Fruit fly (Drosophila melanogaster) whole organism, embryonic: ENCODE results near the gene CG14442.

ENCODE experiments used
- Bdp1 ChIP-seq: fragments of 200-800 bp; sonication (Bioruptor generic); optimal IDR thresholded peaks from 3 replicates; lab custom pipeline; 2016; ENCODE audit warnings: missing biosample characterization, missing genetic modification characterization
- CG11398 ChIP-seq: fragments of 200-800 bp; sonication (Bioruptor generic); optimal IDR thresholded peaks from 2 replicates; lab custom pipeline; 2016; ENCODE audit warnings: missing biosample characterization, missing genetic modification characterization
- CG12744 ChIP-seq: fragments of 200-800 bp; sonication (Bioruptor generic); optimal IDR thresholded peaks from 2 replicates; lab custom pipeline; 2016; ENCODE audit warnings: missing biosample characterization, missing genetic modification characterization
- CG12769 ChIP-seq: fragments of 200-800 bp; sonication (Bioruptor generic); optimal IDR thresholded peaks from 2 replicates; lab custom pipeline; 2019; ENCODE audit warnings: missing biosample characterization, mild to moderate bottlenecking, missing genetic modification characterization, moderate library complexity
- CG14860 ChIP-seq: fragments of 200-800 bp; sonication (Bioruptor generic); IDR thresholded peaks from 3 replicates; pipeline ENCODE4 v1.3.6; 2022; ENCODE audit warnings: missing biosample characterization, missing genetic modification characterization; ENCODE audit not compliant: partially characterized antibody
- CG15011 ChIP-seq: fragments of 200-800 bp; sonication (Bioruptor generic); optimal IDR thresholded peaks from 3 replicates; lab custom pipeline; 2018; ENCODE audit warnings: missing biosample characterization, mild to moderate bottlenecking, missing genetic modification characterization
- CG15601 ChIP-seq: fragments of 200-800 bp; sonication (Bioruptor generic); optimal IDR thresholded peaks from 3 replicates; lab custom pipeline; 2019; ENCODE audit warnings: missing biosample characterization, mild to moderate bottlenecking, missing genetic modification characterization, moderate library complexity
- CG1647 ChIP-seq: fragments of 200-800 bp; sonication (Bioruptor generic); optimal IDR thresholded peaks from 3 replicates; lab custom pipeline; 2016; ENCODE audit warnings: missing biosample characterization, missing genetic modification characterization
- CG17361 ChIP-seq: fragments of 200-800 bp; sonication (Bioruptor generic); IDR thresholded peaks from 3 replicates; pipeline ENCODE4 v1.3.6; 2022; ENCODE audit warnings: missing biosample characterization, missing genetic modification characterization
- CG18476 ChIP-seq: fragments of 200-800 bp; sonication (Bioruptor generic); optimal IDR thresholded peaks from 2 replicates; lab custom pipeline; 2016; ENCODE audit warnings: missing biosample characterization, mild to moderate bottlenecking, missing genetic modification characterization
- CG2120 ChIP-seq: fragments of 200-800 bp; sonication (Bioruptor generic); optimal IDR thresholded peaks from 3 replicates; lab custom pipeline; 2016; ENCODE audit warnings: missing biosample characterization, missing genetic modification characterization
- CG34224 ChIP-seq: fragments of 200-800 bp; sonication (Bioruptor generic); IDR thresholded peaks from 3 replicates; pipeline ENCODE4 v1.3.6; 2022; ENCODE audit warnings: missing biosample characterization, missing genetic modification characterization; ENCODE audit not compliant: partially characterized antibody
- CG3838 ChIP-seq: fragments of 200-800 bp; sonication (Bioruptor generic); optimal IDR thresholded peaks from 3 replicates; lab custom pipeline; 2016; ENCODE audit warnings: missing biosample characterization, missing genetic modification characterization
- CG7786 ChIP-seq: fragments of 200-800 bp; sonication (Bioruptor generic); optimal IDR thresholded peaks from 2 replicates; lab custom pipeline; 2016; ENCODE audit warnings: missing biosample characterization, missing genetic modification characterization
- CG7963 ChIP-seq: fragments of 200-800 bp; sonication (Bioruptor generic); IDR thresholded peaks from 3 replicates; pipeline ENCODE4 v1.3.6; 2022; ENCODE audit warnings: missing biosample characterization, missing genetic modification characterization; ENCODE audit not compliant: partially characterized antibody
- CG8359 ChIP-seq: fragments of 200-800 bp; sonication (Bioruptor generic); optimal IDR thresholded peaks from 2 replicates; lab custom pipeline; 2017; ENCODE audit warnings: missing biosample characterization, mild to moderate bottlenecking, missing genetic modification characterization, borderline replicate concordance
- D ChIP-seq, 2 experiments: fragments of 200-800 bp in 1 of 2; fragments of >200 bp in 1 of 2; sonication (Bioruptor generic) in 1 of 2; optimal IDR thresholded peaks; 2 replicates in 1 of 2; 3 replicates in 1 of 2; lab custom pipeline; 2017; ENCODE audit warnings: mild to moderate bottlenecking in 1 of 2, missing biosample characterization in 1 of 2, missing genetic modification characterization in 1 of 2, missing genetic modification reagents in 1 of 2
- Dad ChIP-seq: fragments of 200-800 bp; sonication (Bioruptor generic); optimal IDR thresholded peaks from 3 replicates; lab custom pipeline; 2016; ENCODE audit warnings: missing biosample characterization, missing genetic modification characterization
- Deaf1 ChIP-seq: fragments of 200-800 bp; optimal IDR thresholded peaks from 3 replicates; lab custom pipeline; 2019; ENCODE audit warnings: missing biosample characterization, mild to moderate bottlenecking, missing genetic modification characterization, moderate library complexity
- E2f1 ChIP-seq: fragments of 200-800 bp; sonication (Bioruptor generic); IDR thresholded peaks from 2 replicates; pipeline ENCODE4 v1.3.6; 2022; ENCODE audit warnings: missing biosample characterization, missing genetic modification characterization
- Ets97D ChIP-seq: fragments of 200-800 bp; sonication (Bioruptor generic); optimal IDR thresholded peaks from 3 replicates; lab custom pipeline; 2016; ENCODE audit warnings: missing biosample characterization, missing genetic modification characterization
- H15 ChIP-seq: fragments of 200-800 bp; sonication (Bioruptor generic); IDR thresholded peaks from 3 replicates; pipeline ENCODE4 v1.3.6; 2022; ENCODE audit warnings: missing biosample characterization, missing genetic modification characterization
- HLHmδ ChIP-seq: fragments of 200-800 bp; sonication (Bioruptor generic); optimal IDR thresholded peaks from 2 replicates; lab custom pipeline; 2018; ENCODE audit warnings: missing biosample characterization, mild to moderate bottlenecking, missing genetic modification characterization, moderate library complexity
- Hr78 ChIP-seq, 2 experiments: fragments of 200-800 bp in 1 of 2; fragments of >200 bp in 1 of 2; sonication (Bioruptor generic) in 1 of 2; optimal IDR thresholded peaks; 2 replicates each; lab custom pipeline; 2017 to 2019; ENCODE audit warnings: missing biosample characterization in 2 of 2, missing genetic modification characterization in 2 of 2, mild to moderate bottlenecking in 1 of 2, moderate library complexity in 1 of 2
- Oli ChIP-seq: fragments of 200-800 bp; sonication (Bioruptor generic); optimal IDR thresholded peaks from 2 replicates; lab custom pipeline; 2018; ENCODE audit warnings: missing biosample characterization, mild to moderate bottlenecking, missing genetic modification characterization, moderate library complexity
- Optix ChIP-seq: fragments of 200-800 bp; sonication (Bioruptor generic); IDR thresholded peaks from 3 replicates; pipeline ENCODE4 v1.3.6; 2022; ENCODE audit warnings: missing biosample characterization, missing genetic modification characterization
- Side ChIP-seq: fragments of 200-800 bp; sonication (Bioruptor generic); optimal IDR thresholded peaks from 2 replicates; lab custom pipeline; 2016; ENCODE audit warnings: missing biosample characterization, missing genetic modification characterization
- Ssrp ChIP-seq: fragments of 200-800 bp; sonication (Bioruptor generic); optimal IDR thresholded peaks from 2 replicates; lab custom pipeline; 2018; ENCODE audit warnings: missing biosample characterization, mild to moderate bottlenecking, missing genetic modification characterization, moderate library complexity
- ash1 ChIP-seq: fragments of 200-800 bp; sonication (Bioruptor generic); optimal IDR thresholded peaks from 2 replicates; lab custom pipeline; 2018; ENCODE audit warnings: missing biosample characterization, mild to moderate bottlenecking, missing genetic modification characterization
- bowl ChIP-seq: fragments of 200-800 bp; sonication (Bioruptor generic); IDR thresholded peaks from 2 replicates; pipeline ENCODE4 v1.3.6; 2022; ENCODE audit warnings: missing biosample characterization, missing genetic modification characterization
- cad ChIP-seq: fragments of >200 bp; optimal IDR thresholded peaks from 2 replicates; lab custom pipeline; 2017; ENCODE audit warnings: missing biosample characterization, missing genetic modification characterization
- da ChIP-seq: fragments of 200-800 bp; sonication (Bioruptor generic); optimal IDR thresholded peaks from 2 replicates; lab custom pipeline; 2016; ENCODE audit warnings: missing biosample characterization, missing genetic modification characterization
- dan ChIP-seq: fragments of 200-800 bp; sonication (Bioruptor generic); IDR thresholded peaks from 2 replicates; pipeline ENCODE4 v1.3.6; 2022; ENCODE audit warnings: missing biosample characterization, missing genetic modification characterization
- dmrt11E ChIP-seq: fragments of 200-800 bp; sonication (Bioruptor generic); optimal IDR thresholded peaks from 3 replicates; lab custom pipeline; 2018; ENCODE audit warnings: missing biosample characterization, mild to moderate bottlenecking, missing genetic modification characterization, moderate library complexity
- fd102C ChIP-seq: fragments of 200-800 bp; sonication (Bioruptor generic); optimal IDR thresholded peaks from 2 replicates; lab custom pipeline; 2018; ENCODE audit warnings: missing biosample characterization, mild to moderate bottlenecking, missing genetic modification characterization, moderate library complexity
- fru ChIP-seq: fragments of >200 bp; optimal IDR thresholded peaks from 2 replicates; lab custom pipeline; 2017
- gcm2 ChIP-seq: fragments of 200-800 bp; sonication (Bioruptor generic); optimal IDR thresholded peaks from 2 replicates; lab custom pipeline; 2016; ENCODE audit warnings: missing biosample characterization, missing genetic modification characterization
- grn ChIP-seq: fragments of 200-800 bp; sonication (Bioruptor generic); optimal IDR thresholded peaks from 3 replicates; lab custom pipeline; 2017; ENCODE audit warnings: missing biosample characterization, missing genetic modification characterization
- jigr1 ChIP-seq: fragments of 200-800 bp; sonication (Bioruptor generic); IDR thresholded peaks from 3 replicates; pipeline ENCODE4 v1.3.6; 2022; ENCODE audit warnings: missing biosample characterization, missing genetic modification characterization
- jing ChIP-seq: fragments of 200-800 bp; sonication (Bioruptor generic); optimal IDR thresholded peaks from 2 replicates; lab custom pipeline; 2018; ENCODE audit warnings: missing biosample characterization, mild to moderate bottlenecking, missing genetic modification characterization
- jumu ChIP-seq: fragments of 200-800 bp; sonication (Bioruptor generic); optimal IDR thresholded peaks from 3 replicates; lab custom pipeline; 2016; ENCODE audit warnings: missing biosample characterization, missing genetic modification characterization
- nau ChIP-seq: fragments of 200-800 bp; sonication (Bioruptor generic); optimal IDR thresholded peaks from 3 replicates; lab custom pipeline; 2017; ENCODE audit warnings: missing biosample characterization, mild to moderate bottlenecking, missing genetic modification characterization, missing genetic modification reagents
- oc ChIP-seq: fragments of 200-800 bp; sonication (Bioruptor generic); optimal IDR thresholded peaks from 2 replicates; lab custom pipeline; 2018; ENCODE audit warnings: missing biosample characterization, mild to moderate bottlenecking, missing genetic modification characterization, moderate library complexity
- pan ChIP-seq, 4 experiments: fragments of >200 bp in 3 of 4; fragments of 200-800 bp in 1 of 4; sonication (Bioruptor generic) in 1 of 4; optimal IDR thresholded peaks in 3 of 4; IDR thresholded peaks in 1 of 4; 2 replicates each; pipeline versions ENCODE4 v1.3.6 to Lab custom; 2017 to 2022; ENCODE audit warnings: missing biosample characterization in 2 of 4, missing genetic modification characterization in 2 of 4, mixed read lengths in 1 of 4
- scrt ChIP-seq: fragments of 200-800 bp; sonication (Bioruptor generic); optimal IDR thresholded peaks from 2 replicates; lab custom pipeline; 2018; ENCODE audit warnings: missing biosample characterization, mild to moderate bottlenecking, missing genetic modification characterization, moderate library complexity
- sima ChIP-seq: fragments of 200-800 bp; sonication (Bioruptor generic); optimal IDR thresholded peaks from 2 replicates; lab custom pipeline; 2016; ENCODE audit warnings: missing biosample characterization, missing genetic modification characterization
- ssp ChIP-seq: fragments of 200-800 bp; sonication (Bioruptor generic); IDR thresholded peaks from 2 replicates; pipeline ENCODE4 v1.3.6; 2022; ENCODE audit warnings: missing biosample characterization, missing genetic modification characterization
- tup ChIP-seq: fragments of 200-800 bp; sonication (Bioruptor generic); optimal IDR thresholded peaks from 2 replicates; lab custom pipeline; 2016; ENCODE audit warnings: missing biosample characterization, mild to moderate bottlenecking, missing genetic modification characterization, moderate library complexity
- zfh2 ChIP-seq: fragments of 200-800 bp; sonication (Bioruptor generic); optimal IDR thresholded peaks from 2 replicates; lab custom pipeline; 2016; ENCODE audit warnings: missing biosample characterization, missing genetic modification characterization

CG14442 gene

DNA sequence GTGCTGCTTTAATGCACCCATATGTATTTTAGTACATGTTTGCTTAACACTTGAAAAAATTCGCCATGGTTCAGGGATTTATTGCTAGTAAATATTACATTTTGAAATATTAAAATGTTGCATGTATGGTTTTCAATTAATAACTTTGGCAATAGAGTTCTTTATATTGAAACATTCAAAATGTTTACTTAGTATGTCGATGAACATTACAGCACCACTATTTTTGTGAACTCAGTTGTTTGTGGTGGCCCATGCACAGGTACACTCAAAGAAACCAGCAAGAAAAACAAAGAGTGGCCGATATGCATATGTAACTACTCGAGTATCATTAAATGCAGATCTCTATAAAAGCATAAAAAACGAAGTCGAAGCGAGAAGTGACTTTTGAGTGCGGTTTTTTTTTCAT, 7.2 kb upstream of the CG14442 start (continued):
- TF ChIP-seq CG11398 (no peak), CG15601 (peak; percentile 75), CG34224 (GFP tag; lab: Robert Waterston, UW) (no peak), sima (GFP tag; lab: Kevin White, UChicago) (no peak), grn (no peak), CG7786 (GFP tag; lab: Kevin White, UChicago) (peak; percentile 23), Optix (GFP tag; lab: Robert Waterston, UW) (peak; percentile 60; the same call in 1 of the 3 replicates), CG12744 (GFP tag; lab: Kevin White, UChicago) (peak; percentile 29), cad (GFP tag; lab: Kevin White, UChicago) (no peak), Hr78 (GFP tag; optimal IDR thresholded peaks at IDR 0.05; lab: Kevin White, UChicago) (peak in 1 of 2 experiments; percentile 41), D (optimal IDR thresholded peaks at IDR 0.05; lab: Kevin White, UChicago) (no peak), D (GFP tag; optimal IDR thresholded peaks at IDR 0.05; lab: Kevin White, UChicago) (peak; percentile 63), pan (optimal IDR thresholded peaks at IDR 0.05; lab: Kevin White, UChicago) (no peak), pan (GFP tag; optimal IDR thresholded peaks at IDR 0.05 in 1 of 2, IDR thresholded peaks at IDR 0.05 in 1 of 2) (peak in 1 of 2 experiments; percentile 73), jumu (GFP tag; lab: Kevin White, UChicago) (peak; percentile 38), scrt (GFP tag; lab: Kevin White, UChicago) (no peak), CG12769 (peak; percentile 25), fru (lab: Kevin White, UChicago) (no peak), fd102C (GFP tag; lab: Kevin White, UChicago) (no peak), jigr1 (GFP tag; lab: Robert Waterston, UW) (peak; percentile 51; the same call in 1 of the 3 replicates), E2f1 (0 out of 2 replicates have a peak, but pooled peaks have one; percentile 32), HLHmδ (no peak), CG17361 (peak; percentile 82), H15 (GFP tag; lab: Robert Waterston, UW) (no peak; the same call in 2 of the 3 replicates), CG18476 (GFP tag; lab: Kevin White, UChicago) (peak; percentile 67), dan (GFP tag; lab: Robert Waterston, UW) (0 out of 2 replicates have a peak, but pooled peaks have one; percentile 50), bowl (GFP tag; lab: Robert Waterston, UW) (peak; percentile 29; the same call in 1 of the 2 replicates), zfh2 (no peak), CG1647 (GFP tag; lab: Kevin White, UChicago) (peak; percentile 1), jing (GFP tag; lab: Kevin White, UChicago) (peak; percentile 22), da (GFP tag; lab: Kevin White, UChicago) (no peak), CG3838 (GFP tag; lab: Kevin White, UChicago) (peak; percentile 18), Dad (peak; percentile 41), dmrt11E (tag; lab: Kevin White, UChicago) (peak; percentile 76), nau (GFP tag; lab: Kevin White, UChicago) (peak; percentile 8), CG8359 (peak; percentile 34), Ets97D (GFP tag; lab: Kevin White, UChicago) (no peak), oc (tag; lab: Kevin White, UChicago) (peak; percentile 71), Side (GFP tag; lab: Kevin White, UChicago) (peak; percentile 4), CG15011 (GFP tag; lab: Kevin White, UChicago) (peak; percentile 36), Ssrp (peak; percentile 72), Oli (tag; lab: Kevin White, UChicago) (peak; percentile 81), gcm2 (peak; percentile 10), ash1 (GFP tag; lab: Kevin White, UChicago) (no peak), ssp (GFP tag; lab: Robert Waterston, UW) (peak; percentile 47; the same call in 1 of the 2 replicates), CG7963 (no peak), Deaf1 (tag; lab: Kevin White, UChicago) (peak; percentile 4), CG14860 (GFP tag; lab: Robert Waterston, UW) (no peak), tup (no peak), Bdp1 (GFP tag; lab: Kevin White, UChicago) (no peak), CG2120 (GFP tag; lab: Kevin White, UChicago) (no peak)
